Fruit fly (Drosophila melanogaster) whole organism, embryonic: Measurements from ENCODE around the gene CG14234.

Experiments used
- Aef1 ChIP-seq: fragments of 200-800 bp; sonication (Bioruptor generic); IDR thresholded peaks from 3 replicates; pipeline ENCODE4 v1.3.6; 2022; ENCODE audit warnings: missing biosample characterization, missing genetic modification characterization
- Awh ChIP-seq: fragments of 200-800 bp; sonication (Bioruptor generic); IDR thresholded peaks from 2 replicates; pipeline ENCODE4, ENCODE4 v1.3.6; 2022; ENCODE audit warnings: missing biosample characterization, missing genetic modification characterization
- C15 ChIP-seq: fragments of 200-800 bp; sonication (Bioruptor generic); IDR thresholded peaks from 3 replicates; pipeline ENCODE4 v1.3.6; 2022; ENCODE audit warnings: missing biosample characterization, missing genetic modification characterization
- CG10267 ChIP-seq: fragments of 200-800 bp; sonication (Bioruptor generic); optimal IDR thresholded peaks from 2 replicates; lab custom pipeline; 2018; ENCODE audit warnings: missing biosample characterization, mild to moderate bottlenecking, missing genetic modification characterization, moderate library complexity
- CG10366 ChIP-seq: fragments of 200-800 bp; sonication (Bioruptor generic); IDR thresholded peaks from 2 replicates; pipeline ENCODE4 v1.3.6; 2022; ENCODE audit warnings: missing biosample characterization, missing genetic modification characterization
- CG11504 ChIP-seq: fragments of 200-800 bp; sonication (Bioruptor generic); optimal IDR thresholded peaks from 3 replicates; lab custom pipeline; 2019; ENCODE audit warnings: missing biosample characterization, mild to moderate bottlenecking, missing genetic modification characterization, moderate library complexity
- CG11723 ChIP-seq: fragments of 200-800 bp; sonication (Bioruptor generic); optimal IDR thresholded peaks from 2 replicates; lab custom pipeline; 2017; ENCODE audit warnings: missing biosample characterization, mild to moderate bottlenecking, missing genetic modification characterization
- CG12391 ChIP-seq: fragments of 200-800 bp; sonication (Bioruptor generic); optimal IDR thresholded peaks from 3 replicates; lab custom pipeline; 2018; ENCODE audit warnings: missing biosample characterization, mild to moderate bottlenecking, missing genetic modification characterization, moderate library complexity
- CG14441 ChIP-seq: fragments of 200-800 bp; sonication (Bioruptor generic); IDR thresholded peaks from 2 replicates; pipeline ENCODE4 v1.3.6; 2022; ENCODE audit warnings: missing biosample characterization, missing genetic modification characterization
- CG16863 ChIP-seq: fragments of 200-800 bp; sonication (Bioruptor generic); optimal IDR thresholded peaks from 3 replicates; lab custom pipeline; 2016; ENCODE audit warnings: missing biosample characterization, missing genetic modification characterization
- CG17568 ChIP-seq: fragments of 200-800 bp; sonication (Bioruptor generic); optimal IDR thresholded peaks from 2 replicates; lab custom pipeline; 2018; ENCODE audit warnings: missing biosample characterization, mild to moderate bottlenecking, missing genetic modification characterization, moderate library complexity
- CG17612 ChIP-seq: fragments of 200-800 bp; sonication (Bioruptor generic); IDR thresholded peaks from 2 replicates; pipeline ENCODE4 v1.3.6; 2022; ENCODE audit warnings: missing biosample characterization, missing genetic modification characterization
- CG32767 ChIP-seq: fragments of 200-800 bp; sonication (Bioruptor generic); IDR thresholded peaks from 2 replicates; pipeline ENCODE4 v1.3.6; 2022; ENCODE audit warnings: missing biosample characterization, missing genetic modification characterization
- CG3726 ChIP-seq: fragments of 200-800 bp; sonication (Bioruptor generic); IDR thresholded peaks from 3 replicates; pipeline ENCODE4, ENCODE4 v1.3.6; 2022; ENCODE audit warnings: missing biosample characterization, missing genetic modification characterization
- CG5245 ChIP-seq: fragments of 200-800 bp; sonication (Bioruptor generic); optimal IDR thresholded peaks from 3 replicates; lab custom pipeline; 2016; ENCODE audit warnings: missing biosample characterization, missing genetic modification characterization
- CG6683 ChIP-seq: fragments of 200-800 bp; sonication (Bioruptor generic); optimal IDR thresholded peaks from 2 replicates; lab custom pipeline; 2017; ENCODE audit warnings: missing biosample characterization, mild to moderate bottlenecking, missing genetic modification characterization, missing genetic modification reagents
- CG6765 ChIP-seq: fragments of 200-800 bp; sonication (Bioruptor generic); optimal IDR thresholded peaks from 3 replicates; lab custom pipeline; 2017; ENCODE audit warnings: missing biosample characterization, mild to moderate bottlenecking, missing genetic modification characterization
- CG6813 ChIP-seq: fragments of 200-800 bp; sonication (Bioruptor generic); optimal IDR thresholded peaks from 2 replicates; lab custom pipeline; 2017; ENCODE audit warnings: missing biosample characterization, missing genetic modification characterization, mild to moderate bottlenecking, moderate library complexity, missing genetic modification reagents
- CG7556 ChIP-seq: fragments of 200-800 bp; sonication (Bioruptor generic); optimal IDR thresholded peaks from 2 replicates; lab custom pipeline; 2017; ENCODE audit warnings: missing biosample characterization, mild to moderate bottlenecking, missing genetic modification characterization
- CG7745 ChIP-seq: fragments of 200-800 bp; sonication (Bioruptor generic); optimal IDR thresholded peaks from 2 replicates; lab custom pipeline; 2018; ENCODE audit warnings: missing biosample characterization, mild to moderate bottlenecking, missing genetic modification characterization, moderate library complexity
- CG8944 ChIP-seq: fragments of 200-800 bp; sonication (Bioruptor generic); optimal IDR thresholded peaks from 3 replicates; lab custom pipeline; 2016; ENCODE audit warnings: missing biosample characterization, missing genetic modification characterization
- CG9437 ChIP-seq: fragments of 200-800 bp; sonication (Bioruptor generic); optimal IDR thresholded peaks from 2 replicates; lab custom pipeline; 2018; ENCODE audit warnings: missing biosample characterization, mild to moderate bottlenecking, missing genetic modification characterization
- D19A ChIP-seq: fragments of 200-800 bp; optimal IDR thresholded peaks from 3 replicates; lab custom pipeline; 2019; ENCODE audit warnings: missing biosample characterization, mild to moderate bottlenecking, missing genetic modification characterization, moderate library complexity
- D19B ChIP-seq: fragments of 200-800 bp; sonication (Bioruptor generic); optimal IDR thresholded peaks from 2 replicates; lab custom pipeline; 2017; ENCODE audit warnings: missing biosample characterization, mild to moderate bottlenecking, missing genetic modification characterization
- Fer3 ChIP-seq: fragments of 200-800 bp; sonication (Bioruptor generic); optimal IDR thresholded peaks from 2 replicates; lab custom pipeline; 2018; ENCODE audit warnings: missing biosample characterization, mild to moderate bottlenecking, missing genetic modification characterization, moderate library complexity
- Gsc ChIP-seq: fragments of 200-800 bp; sonication (Bioruptor generic); IDR thresholded peaks from 2 replicates; pipeline ENCODE4 v1.3.6; 2022; ENCODE audit warnings: missing biosample characterization, missing genetic modification characterization
- HLH54F ChIP-seq: fragments of 200-800 bp; sonication (Bioruptor generic); optimal IDR thresholded peaks from 3 replicates; lab custom pipeline; 2016; ENCODE audit warnings: missing biosample characterization, missing genetic modification characterization
- HmgD ChIP-seq: fragments of 200-800 bp; sonication (Bioruptor generic); optimal IDR thresholded peaks from 3 replicates; lab custom pipeline; 2016; ENCODE audit warnings: missing biosample characterization, missing genetic modification characterization
- Hmx ChIP-seq: fragments of 200-800 bp; sonication (Bioruptor generic); optimal IDR thresholded peaks from 2 replicates; lab custom pipeline; 2016; ENCODE audit warnings: missing biosample characterization, missing genetic modification characterization
- Meics ChIP-seq: fragments of 200-800 bp; sonication (Bioruptor generic); optimal IDR thresholded peaks from 2 replicates; lab custom pipeline; 2017; ENCODE audit warnings: missing biosample characterization, mild to moderate bottlenecking, missing genetic modification characterization
- Mes4 ChIP-seq: fragments of 200-800 bp; sonication (Bioruptor generic); optimal IDR thresholded peaks from 2 replicates; lab custom pipeline; 2016; ENCODE audit warnings: missing biosample characterization, missing genetic modification characterization
- Ptx1 ChIP-seq: fragments of 200-800 bp; sonication (Bioruptor generic); IDR thresholded peaks from 2 replicates; pipeline ENCODE4 v1.3.6; 2022; ENCODE audit warnings: missing biosample characterization, missing genetic modification characterization
- Sox102F ChIP-seq: fragments of 200-800 bp; sonication (Bioruptor generic); optimal IDR thresholded peaks from 2 replicates; lab custom pipeline; 2018; ENCODE audit warnings: missing biosample characterization, mild to moderate bottlenecking, missing genetic modification characterization, moderate library complexity
- Xbp1 ChIP-seq: fragments of 200-800 bp; sonication (Bioruptor generic); optimal IDR thresholded peaks from 3 replicates; lab custom pipeline; 2016; ENCODE audit warnings: missing biosample characterization, mild to moderate bottlenecking, missing genetic modification characterization
- YL-1 ChIP-seq: fragments of 200-800 bp; sonication (Bioruptor generic); optimal IDR thresholded peaks from 3 replicates; lab custom pipeline; 2017; ENCODE audit warnings: missing biosample characterization, mild to moderate bottlenecking, missing genetic modification characterization
- abd-A ChIP-seq: fragments of 200-800 bp; sonication (Bioruptor generic); optimal IDR thresholded peaks from 3 replicates; lab custom pipeline; 2019; ENCODE audit warnings: missing biosample characterization, mild to moderate bottlenecking, missing genetic modification characterization, moderate library complexity
- btn ChIP-seq: fragments of 200-800 bp; sonication (Bioruptor generic); optimal IDR thresholded peaks from 2 replicates; lab custom pipeline; 2016; ENCODE audit warnings: missing biosample characterization, missing genetic modification characterization
- chif ChIP-seq, 2 experiments: fragments of 200-800 bp; sonication (Bioruptor generic); optimal IDR thresholded peaks; 3 replicates each; lab custom pipeline; 2016; ENCODE audit warnings: missing biosample characterization in 2 of 2, missing genetic modification characterization in 2 of 2
- dysf ChIP-seq: fragments of 200-800 bp; sonication (Bioruptor generic); IDR thresholded peaks from 3 replicates; pipeline ENCODE4 v1.3.6; 2022; ENCODE audit warnings: missing biosample characterization, missing genetic modification characterization
- ems ChIP-seq: fragments of 200-800 bp; sonication (Bioruptor generic); optimal IDR thresholded peaks from 3 replicates; lab custom pipeline; 2016; ENCODE audit warnings: missing biosample characterization, missing genetic modification characterization
- fd102C ChIP-seq: fragments of 200-800 bp; sonication (Bioruptor generic); optimal IDR thresholded peaks from 2 replicates; lab custom pipeline; 2018; ENCODE audit warnings: missing biosample characterization, mild to moderate bottlenecking, missing genetic modification characterization, moderate library complexity
- fru ChIP-seq: fragments of >200 bp; optimal IDR thresholded peaks from 2 replicates; lab custom pipeline; 2017
- gce ChIP-seq: fragments of 200-800 bp; sonication (Bioruptor generic); IDR thresholded peaks from 3 replicates; pipeline ENCODE4 v1.3.6; 2022; ENCODE audit warnings: missing biosample characterization, missing genetic modification characterization
- klu ChIP-seq: fragments of 200-800 bp; sonication (Bioruptor generic); IDR thresholded peaks from 2 replicates; pipeline ENCODE4 v1.3.6; 2022; ENCODE audit warnings: missing biosample characterization, missing genetic modification characterization
- p53 ChIP-seq: fragments of 200-800 bp; sonication (Bioruptor generic); optimal IDR thresholded peaks from 2 replicates; lab custom pipeline; 2016; ENCODE audit warnings: missing biosample characterization, missing genetic modification characterization
- pita ChIP-seq: fragments of 200-800 bp; sonication (Bioruptor generic); optimal IDR thresholded peaks from 2 replicates; lab custom pipeline; 2017; ENCODE audit warnings: missing biosample characterization, mild to moderate bottlenecking, missing genetic modification characterization
- ro ChIP-seq: fragments of 200-800 bp; sonication (Bioruptor generic); IDR thresholded peaks from 2 replicates; pipeline ENCODE4 v1.3.6; 2022; ENCODE audit warnings: missing biosample characterization, missing genetic modification characterization
- row ChIP-seq: fragments of 200-800 bp; sonication (Bioruptor generic); IDR thresholded peaks from 3 replicates; pipeline ENCODE4 v1.3.6; 2022; ENCODE audit warnings: missing biosample characterization, missing genetic modification characterization
- ttk ChIP-seq: fragments of 200-800 bp; sonication (Bioruptor generic); IDR thresholded peaks from 2 replicates; pipeline ENCODE4 v2.1.2; 2022; ENCODE audit warnings: missing biosample characterization, missing genetic modification characterization
- usp ChIP-seq: fragments of >200 bp; optimal IDR thresholded peaks from 2 replicates; lab custom pipeline; 2017; ENCODE audit warnings: missing biosample characterization, missing genetic modification characterization
- vnd ChIP-seq: fragments of 200-800 bp; sonication (Bioruptor generic); IDR thresholded peaks from 3 replicates; pipeline ENCODE4 v1.3.6; 2022; ENCODE audit warnings: missing biosample characterization, missing genetic modification characterization; ENCODE audit not compliant: partially characterized antibody
- wek ChIP-seq: fragments of 200-800 bp; sonication (Bioruptor generic); optimal IDR thresholded peaks from 3 replicates; lab custom pipeline; 2018; ENCODE audit warnings: missing biosample characterization, mild to moderate bottlenecking, missing genetic modification characterization, moderate library complexity

Gene CG14234

DNA sequence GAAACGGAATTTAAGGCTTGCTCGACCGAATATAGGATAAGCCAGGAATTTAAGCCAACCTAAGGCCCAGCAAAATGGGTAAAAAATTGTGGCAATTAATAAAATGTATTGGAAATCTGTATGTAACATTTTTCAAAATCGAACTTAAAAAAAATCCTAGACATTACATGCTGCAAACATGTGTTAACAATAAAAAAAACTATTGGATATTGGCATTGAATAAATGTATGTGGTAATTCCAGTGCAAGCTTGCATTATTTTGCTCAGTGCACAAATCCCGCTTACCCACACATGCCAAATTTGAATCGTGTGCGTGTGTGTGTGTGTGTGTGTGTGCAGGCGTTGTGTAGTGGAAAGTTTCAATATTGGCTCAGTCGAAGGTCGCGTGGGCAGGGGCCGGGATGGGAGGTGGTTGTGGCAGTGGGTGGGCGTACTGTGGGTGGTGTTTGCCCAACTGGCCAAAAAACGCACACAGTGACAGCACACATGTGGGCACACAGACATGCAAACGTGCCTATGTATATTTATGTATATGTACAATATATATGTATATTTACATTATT, 28.2 kb downstream of the CG14234 start (continued):
- TF ChIP-seq Mes4 (GFP tag; lab: Kevin White, UChicago): no peak
- no peak for TF ChIP-seq CG7745 (tag; lab: Kevin White, UChicago)
- peak; percentile 6 for TF ChIP-seq Sox102F (GFP tag; lab: Kevin White, UChicago)
- TF ChIP-seq CG10267 (tag; lab: Kevin White, UChicago): peak; percentile 2
- no peak for TF ChIP-seq usp (GFP tag; lab: Kevin White, UChicago)
- TF ChIP-seq p53 (GFP tag; lab: Kevin White, UChicago): no peak
- TF ChIP-seq CG17612: no peak
- peak; percentile 30 for TF ChIP-seq Meics (GFP tag; lab: Kevin White, UChicago)
- no peak for TF ChIP-seq CG5245
- TF ChIP-seq dysf (GFP tag; lab: Robert Waterston, UW): no peak
- TF ChIP-seq CG3726 (GFP tag; lab: Robert Waterston, UW): no peak
- TF ChIP-seq Awh (GFP tag; lab: Robert Waterston, UW): no peak
- TF ChIP-seq ems (GFP tag; lab: Kevin White, UChicago): no peak
- TF ChIP-seq abd-A (tag; lab: Kevin White, UChicago): no peak
- TF ChIP-seq CG11504 (tag; lab: Kevin White, UChicago): no peak
- no peak for TF ChIP-seq Gsc (GFP tag; lab: Robert Waterston, UW)
- TF ChIP-seq chif (GFP tag; optimal IDR thresholded peaks at IDR 0.05; lab: Kevin White, UChicago): peak in 1 of 2 experiments; percentile 7
- TF ChIP-seq CG17568 (GFP tag; lab: Kevin White, UChicago): no peak
- peak; percentile 35 for TF ChIP-seq CG8944 (GFP tag; lab: Kevin White, UChicago)
- TF ChIP-seq D19A: peak; percentile 14
- TF ChIP-seq vnd: no peak
- no peak for TF ChIP-seq CG6765 (GFP tag; lab: Kevin White, UChicago)
- TF ChIP-seq wek (GFP tag; lab: Kevin White, UChicago): no peak
- no peak for TF ChIP-seq HmgD (GFP tag; lab: Kevin White, UChicago)
- TF ChIP-seq ttk (GFP tag; lab: Robert Waterston, UW): no peak
- TF ChIP-seq CG6813 (GFP tag; lab: Kevin White, UChicago): peak; percentile 11
- TF ChIP-seq Fer3: no peak
- no peak for TF ChIP-seq CG14441 (GFP tag; lab: Robert Waterston, UW)
- no peak for TF ChIP-seq C15 (GFP tag; lab: Robert Waterston, UW)
- peak; percentile 20 for TF ChIP-seq CG12391 (tag; lab: Kevin White, UChicago)
- peak; percentile 44 for TF ChIP-seq Ptx1 (GFP tag; lab: Robert Waterston, UW)
- no peak for TF ChIP-seq ro (GFP tag; lab: Robert Waterston, UW)
- no peak for TF ChIP-seq CG6683
- no peak for TF ChIP-seq fru (lab: Kevin White, UChicago)
- TF ChIP-seq CG32767 (GFP tag; lab: Robert Waterston, UW): no peak
- 0 out of 3 replicates have a peak, but pooled peaks have one; percentile 24 for TF ChIP-seq row (GFP tag; lab: Robert Waterston, UW)
- TF ChIP-seq Hmx (GFP tag; lab: Kevin White, UChicago): no peak
- peak; percentile 52 for TF ChIP-seq CG7556
- TF ChIP-seq CG16863 (GFP tag; lab: Kevin White, UChicago): no peak
- TF ChIP-seq fd102C: no peak
- TF ChIP-seq YL-1 (GFP tag; lab: Kevin White, UChicago): no peak
- no peak for TF ChIP-seq CG9437 (GFP tag; lab: Kevin White, UChicago)
- TF ChIP-seq Aef1 (GFP tag; lab: Robert Waterston, UW): no peak
- TF ChIP-seq CG11723 (GFP tag; lab: Kevin White, UChicago): no peak
- no peak for TF ChIP-seq pita
- TF ChIP-seq CG10366 (GFP tag; lab: Robert Waterston, UW): no peak
- TF ChIP-seq gce (GFP tag; lab: Robert Waterston, UW): no peak
- no peak for TF ChIP-seq D19B
- TF ChIP-seq klu: no peak
- TF ChIP-seq HLH54F: no peak
- TF ChIP-seq Xbp1 (GFP tag; lab: Kevin White, UChicago): no peak
- TF ChIP-seq btn (GFP tag; lab: Kevin White, UChicago): no peak
